Worm (Caenorhabditis elegans) whole organism, L1 larva: ENCODE results near the gene che-2.

ENCODE experiments used
- aha-1 ChIP-seq: fragments of 150-350 bp; optimal IDR thresholded peaks from 2 replicates; lab custom pipeline; 2014; ENCODE audit warnings: missing biosample characterization, missing genetic modification characterization
- alr-1 ChIP-seq: fragments of 200-800 bp; sonication (Bioruptor generic); optimal IDR thresholded peaks from 2 replicates; lab custom pipeline; 2018; ENCODE audit warnings: borderline replicate concordance, mild to moderate bottlenecking, missing genetic modification characterization, missing compliant biosample characterization
- aly-2 ChIP-seq: fragments of 150-350 bp; optimal IDR thresholded peaks from 2 replicates; lab custom pipeline; 2014; ENCODE audit warnings: missing biosample characterization, missing genetic modification characterization
- ama-1 ChIP-seq: fragments of 150-350 bp; optimal IDR thresholded peaks from 2 replicates; lab custom pipeline; 2014
- jun-1 ChIP-seq: fragments of 150-350 bp; optimal IDR thresholded peaks from 2 replicates; lab custom pipeline; 2014; ENCODE audit warnings: missing biosample characterization, missing genetic modification reagents, missing genetic modification characterization
- lin-13 ChIP-seq: fragments of 150-350 bp; optimal IDR thresholded peaks from 2 replicates; lab custom pipeline; 2014; ENCODE audit warnings: missing biosample characterization, missing genetic modification reagents, missing genetic modification characterization
- lin-14 ChIP-seq: fragments of 200-800 bp; sonication (Bioruptor generic); optimal IDR thresholded peaks from 2 replicates; lab custom pipeline; 2018; ENCODE audit warnings: mild to moderate bottlenecking, missing genetic modification characterization, moderate library complexity, missing compliant biosample characterization
- lin-39 ChIP-seq: fragments of 150-350 bp; optimal IDR thresholded peaks from 2 replicates; lab custom pipeline; 2014; ENCODE audit warnings: missing biosample characterization, missing genetic modification reagents, missing genetic modification characterization
- lsy-2 ChIP-seq, 2 experiments: fragments of 150-350 bp; optimal IDR thresholded peaks; 2 replicates each; lab custom pipeline; 2014; ENCODE audit warnings: missing biosample characterization in 2 of 2, missing genetic modification characterization in 2 of 2
- pqm-1 ChIP-seq: sonication (generic microtip); optimal IDR thresholded peaks from 3 replicates; lab custom pipeline; 2017; ENCODE audit warnings: missing biosample characterization, missing genetic modification characterization
- skn-1 ChIP-seq: fragments of 150-350 bp; optimal IDR thresholded peaks from 2 replicates; lab custom pipeline; 2014; ENCODE audit warnings: missing biosample characterization, missing genetic modification characterization
- unc-62 ChIP-seq: fragments of 150-350 bp; optimal IDR thresholded peaks from 2 replicates; lab custom pipeline; 2014; ENCODE audit warnings: missing biosample characterization, missing genetic modification reagents, missing genetic modification characterization
- zag-1 ChIP-seq: fragments of 150-350 bp; optimal IDR thresholded peaks from 2 replicates; lab custom pipeline; 2014; ENCODE audit warnings: missing biosample characterization, missing genetic modification characterization

DNA sequence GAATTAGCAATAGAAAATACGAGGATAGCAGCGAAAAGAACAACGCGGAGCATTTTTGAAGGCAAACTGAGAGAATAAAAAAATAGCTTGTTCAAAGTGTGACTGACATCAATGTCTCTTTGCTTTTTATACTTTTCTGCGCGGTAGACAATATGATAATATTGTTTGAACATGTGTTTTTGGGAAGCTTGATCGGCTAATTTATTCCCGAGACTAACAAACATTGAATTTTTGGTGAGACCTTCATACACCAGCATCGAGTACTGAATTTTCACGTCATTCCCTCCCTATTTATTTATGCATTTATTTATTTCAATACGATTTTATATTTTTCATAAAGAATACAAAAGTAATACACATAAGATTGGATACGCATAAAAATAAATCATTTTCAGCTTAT, 49.7 kb downstream of the che-2 start, which contains the start of gene B0310.6:
- TF ChIP-seq aha-1 (tag; lab: Kevin White, UChicago) (no peak), lin-39 (no peak), unc-62 (GFP tag; lab: Kevin White, UChicago) (no peak), zag-1 (tag; lab: Kevin White, UChicago) (no peak), ama-1 (lab: Kevin White, UChicago) (no peak), aly-2 (tag; lab: Kevin White, UChicago) (no peak), lsy-2 (tag; optimal IDR thresholded peaks at IDR 0.05; lab: Kevin White, UChicago) (no peak), lin-13 (no peak), alr-1 (tag; lab: Kevin White, UChicago) (no peak), skn-1 (tag; lab: Kevin White, UChicago) (no peak), lin-14 (no peak), jun-1 (no peak), pqm-1 (no peak)
